Fruit fly (Drosophila melanogaster) S2 (cell line): ENCODE measurements around the gene CG31404.

ENCODE experiments used
- CG8478 ChIP-seq: fragments of >200 bp; optimal IDR thresholded peaks from 2 replicates; lab custom pipeline; 2018
- CTCF ChIP-seq, 2 experiments: fragments of >200 bp; optimal IDR thresholded peaks; 2 replicates each; lab custom pipeline; 2018

Gene CG31404

DNA sequence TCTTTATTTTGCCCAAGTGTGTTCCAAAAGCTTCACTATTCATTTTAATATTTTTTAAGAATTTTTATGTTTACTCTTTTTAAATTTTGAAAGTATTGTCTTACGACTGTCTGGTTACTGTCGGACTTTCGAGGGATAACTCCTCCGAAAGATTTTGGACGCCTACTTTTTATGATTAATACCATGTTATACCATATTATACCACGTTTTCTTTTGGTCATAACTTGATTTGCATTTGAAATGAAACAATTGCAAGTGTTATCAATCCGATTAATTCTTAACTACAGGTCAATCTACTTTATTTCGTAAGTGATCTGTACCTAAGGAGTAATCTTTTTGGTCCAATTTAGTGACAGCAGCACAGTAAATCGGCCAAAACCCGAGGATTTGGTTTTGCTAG lies at the start of gene CG31404:
Gene CG31404 (minus strand): TSS at position 101 of the 400 bp plus-strand sequence.
- TF ChIP-seq CG8478 (lab: Kevin White, UChicago), result no peak
- no peak for TF ChIP-seq CTCF (optimal IDR thresholded peaks at IDR 0.05; lab: Kevin White, UChicago)

DNA sequence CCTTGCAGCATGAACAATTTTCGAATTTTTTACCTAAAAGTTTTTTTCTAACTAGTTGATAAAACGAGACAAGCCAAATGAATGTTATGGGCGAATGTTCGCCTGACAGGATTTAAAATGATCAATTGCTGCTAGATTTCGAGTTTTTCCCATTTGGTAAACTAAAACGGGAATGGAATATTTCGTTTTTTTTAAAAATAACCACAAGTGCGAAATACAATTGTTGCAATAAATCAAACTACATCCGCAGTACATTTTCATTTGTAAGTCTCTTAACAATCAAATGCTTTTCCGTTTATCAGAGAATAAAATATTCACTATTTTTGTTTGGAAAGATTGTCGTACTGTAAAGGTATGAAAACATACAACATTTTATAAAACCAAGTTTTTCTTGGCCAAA lies 49.3 kb upstream of the CG31404 start, which contains the start of gene CG3517:
Gene CG3517 (minus strand): TSS at position 101 of the 400 bp plus-strand sequence.
- TF ChIP-seq CG8478 (lab: Kevin White, UChicago) (no peak), CTCF (optimal IDR thresholded peaks at IDR 0.05; lab: Kevin White, UChicago) (no peak)

DNA sequence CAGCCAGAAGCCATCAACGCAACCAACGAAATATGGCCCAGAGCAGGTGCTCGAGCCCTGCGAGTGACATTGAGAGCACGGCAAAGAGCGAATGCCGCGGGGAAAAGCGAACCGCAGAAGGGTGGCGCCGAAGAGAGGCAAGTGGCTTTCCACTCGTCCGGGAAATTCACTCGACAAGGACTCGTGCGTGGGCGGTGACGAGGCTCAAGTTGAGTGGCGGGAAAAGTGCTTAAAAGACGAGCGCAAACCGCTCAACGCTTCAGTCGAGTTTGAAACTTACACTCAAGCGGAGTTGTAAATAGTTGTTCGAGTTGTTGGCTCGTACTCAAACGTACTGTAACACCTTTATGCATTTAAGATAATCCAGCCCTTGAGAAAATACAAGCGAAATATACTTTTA lies 36.6 kb upstream of the CG31404 start, which contains the start of gene CG31221:
Gene CG31221 (plus strand): TSS at position 256 of the 400 bp plus-strand sequence.
- no peak for TF ChIP-seq CTCF (optimal IDR thresholded peaks at IDR 0.05; lab: Kevin White, UChicago)
- TF ChIP-seq CG8478 (lab: Kevin White, UChicago), result no peak

DNA sequence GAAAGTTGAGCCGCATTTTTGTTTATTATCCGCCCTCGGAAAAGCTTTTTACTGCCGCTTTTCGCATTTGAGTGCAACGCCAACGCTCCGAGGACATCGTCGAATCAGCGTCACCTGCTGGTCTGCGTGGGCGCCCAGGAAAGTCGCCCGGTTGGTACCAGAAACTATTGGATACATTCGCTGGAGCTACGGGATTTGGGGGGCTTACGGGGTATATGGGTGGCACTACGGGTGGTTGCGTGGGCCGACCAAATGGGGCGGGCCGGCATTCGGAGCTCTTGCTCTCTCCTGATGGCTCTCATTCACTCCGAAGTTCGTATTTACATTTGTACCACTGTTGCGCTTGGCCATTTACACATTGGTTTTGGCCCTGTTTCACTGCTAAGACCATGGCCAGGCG lies 35.5 kb upstream of the CG31404 start:
- TF ChIP-seq CTCF (optimal IDR thresholded peaks at IDR 0.05; lab: Kevin White, UChicago), result no peak
- no peak for TF ChIP-seq CG8478 (lab: Kevin White, UChicago)

DNA sequence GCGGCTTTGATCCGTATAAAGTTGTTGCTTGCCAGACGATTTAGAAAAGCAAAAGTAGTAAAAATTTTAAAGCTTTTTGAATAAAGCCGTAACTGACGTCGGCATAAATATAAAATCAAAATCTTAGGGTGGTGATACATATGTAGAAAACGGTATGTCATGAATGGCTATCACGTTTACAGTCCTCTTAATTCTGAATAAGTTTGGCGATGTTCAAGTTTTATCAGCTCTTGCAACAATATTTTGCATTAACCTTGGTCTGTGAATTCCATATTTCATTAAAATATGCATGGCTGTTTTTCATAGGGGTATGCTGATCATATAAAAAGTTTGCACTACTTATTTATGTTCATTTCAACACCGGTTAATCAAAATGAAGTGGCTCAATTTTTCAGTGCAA lies 32.8 kb upstream of the CG31404 start, which contains the start of gene CG11626:
Gene CG11626 (plus strand): TSS at position 301 of the 400 bp plus-strand sequence.
- TF ChIP-seq CG8478 (lab: Kevin White, UChicago) (no peak), CTCF (optimal IDR thresholded peaks at IDR 0.05; lab: Kevin White, UChicago) (no peak)

DNA sequence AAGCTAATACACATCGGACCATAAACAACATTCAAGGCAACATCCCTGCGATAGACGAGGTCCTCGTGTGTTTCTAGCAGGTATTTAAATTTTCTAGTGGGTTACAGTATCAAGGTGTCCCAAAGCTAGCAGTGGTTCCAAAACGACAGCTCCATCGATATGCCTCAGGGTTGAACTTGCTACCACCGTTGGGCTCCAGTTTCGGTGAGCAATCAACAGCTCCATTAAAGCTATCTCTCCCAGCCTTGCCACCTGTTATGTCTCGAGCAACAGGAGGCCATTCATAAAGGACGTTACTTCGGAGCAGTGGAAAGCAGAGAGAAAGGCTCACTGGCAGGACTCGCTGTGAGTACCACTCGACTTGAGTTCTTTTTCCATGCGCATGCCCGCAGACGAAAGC lies 31.0 kb upstream of the CG31404 start:
- TF ChIP-seq CTCF (optimal IDR thresholded peaks at IDR 0.05; lab: Kevin White, UChicago) (no peak), CG8478 (lab: Kevin White, UChicago) (no peak)

DNA sequence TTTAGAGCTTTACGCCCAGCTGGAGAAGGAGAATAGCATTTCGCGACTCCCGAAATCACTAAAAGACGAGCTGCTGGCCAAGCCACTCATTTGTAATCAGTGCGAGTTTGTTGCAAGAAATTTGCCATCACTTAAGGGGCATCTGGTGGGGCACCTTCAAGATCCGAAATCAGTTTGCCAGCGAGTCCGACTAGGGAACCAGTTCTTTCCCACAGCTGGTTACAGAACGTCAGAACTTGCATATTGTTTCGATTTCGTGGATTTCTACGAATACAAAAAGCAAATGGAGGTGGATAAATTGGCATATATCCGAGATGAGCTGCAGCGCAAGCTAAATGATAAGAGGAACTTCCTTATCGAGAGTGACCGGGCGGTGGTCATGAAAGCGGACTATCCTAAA lies 28.5 kb upstream of the CG31404 start:
- no peak for TF ChIP-seq CTCF (optimal IDR thresholded peaks at IDR 0.05; lab: Kevin White, UChicago)
- TF ChIP-seq CG8478 (lab: Kevin White, UChicago), result no peak

DNA sequence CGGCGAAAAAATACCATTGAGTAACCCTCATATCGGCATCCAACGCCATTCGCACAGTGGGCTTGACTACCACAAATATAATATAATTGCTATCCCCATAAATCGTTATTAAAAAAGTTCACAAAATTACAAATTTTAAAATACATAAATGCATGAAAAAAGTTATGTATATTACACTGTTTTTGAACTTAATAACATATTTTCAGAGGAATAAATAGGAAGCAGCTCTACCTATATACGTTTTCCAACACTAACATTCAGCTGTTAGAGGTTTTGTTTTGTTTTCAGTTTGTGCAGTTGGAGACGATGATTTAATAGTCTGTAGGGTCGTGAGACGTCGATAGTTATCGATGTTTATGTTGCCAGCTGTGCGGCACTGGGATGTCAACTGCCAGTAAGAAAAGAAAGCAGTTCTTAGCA lies 27.3 kb upstream of the CG31404 start, which contains the start of the genes Ino80 and Aptx:
Gene Ino80 (minus strand): TSS at position 58 of the 420 bp plus-strand sequence.
Gene Aptx (plus strand): TSS at position 360 of the 420 bp plus-strand sequence.
- no peak for TF ChIP-seq CG8478 (lab: Kevin White, UChicago)

DNA sequence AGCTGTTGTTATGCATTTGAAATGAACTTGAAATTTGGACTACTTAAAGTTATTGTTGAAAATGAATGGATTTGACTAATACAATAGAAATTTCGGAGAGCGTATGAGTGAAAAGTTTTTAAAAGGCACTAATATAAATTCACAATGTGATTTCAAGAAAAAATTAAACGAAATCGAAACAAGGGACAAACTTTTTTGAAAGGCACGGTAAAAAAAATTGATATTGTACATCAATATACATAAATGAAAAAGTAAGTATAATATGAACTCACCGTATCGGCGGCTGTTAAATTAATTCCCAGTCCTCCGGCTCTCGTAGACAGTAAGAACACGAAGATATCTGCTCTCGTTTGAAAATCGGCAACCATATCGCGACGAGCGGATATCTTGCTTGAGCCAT lies 22.6 kb upstream of the CG31404 start, which contains the start of gene CG31244:
Gene CG31244 (minus strand): TSS at position 101 of the 400 bp plus-strand sequence.
- TF ChIP-seq CG8478 (lab: Kevin White, UChicago) (no peak), CTCF (optimal IDR thresholded peaks at IDR 0.05; lab: Kevin White, UChicago) (no peak)

DNA sequence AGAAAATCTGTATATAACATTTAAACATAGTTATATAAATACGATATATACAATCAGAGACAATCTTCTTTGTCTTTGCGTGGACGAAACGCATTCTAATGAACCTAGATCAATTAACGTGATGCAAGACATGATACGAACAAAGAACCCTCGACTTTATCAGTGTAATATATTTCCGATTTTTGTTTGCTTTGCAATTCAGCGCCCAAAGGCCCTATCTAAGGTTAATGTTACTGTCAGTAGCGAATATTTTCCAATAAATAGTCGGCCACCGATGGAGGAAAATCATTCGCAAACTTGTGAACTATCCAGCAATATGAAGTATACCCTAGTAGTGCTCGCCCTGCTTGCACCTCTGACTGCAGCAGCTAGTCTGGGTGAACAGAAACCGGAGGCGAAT lies 17.2 kb upstream of the CG31404 start, which contains the start of gene CG3739:
Gene CG3739 (plus strand): TSS at position 301 of the 400 bp plus-strand sequence.
- TF ChIP-seq CG8478 (lab: Kevin White, UChicago), result no peak
- no peak for TF ChIP-seq CTCF (optimal IDR thresholded peaks at IDR 0.05; lab: Kevin White, UChicago)

DNA sequence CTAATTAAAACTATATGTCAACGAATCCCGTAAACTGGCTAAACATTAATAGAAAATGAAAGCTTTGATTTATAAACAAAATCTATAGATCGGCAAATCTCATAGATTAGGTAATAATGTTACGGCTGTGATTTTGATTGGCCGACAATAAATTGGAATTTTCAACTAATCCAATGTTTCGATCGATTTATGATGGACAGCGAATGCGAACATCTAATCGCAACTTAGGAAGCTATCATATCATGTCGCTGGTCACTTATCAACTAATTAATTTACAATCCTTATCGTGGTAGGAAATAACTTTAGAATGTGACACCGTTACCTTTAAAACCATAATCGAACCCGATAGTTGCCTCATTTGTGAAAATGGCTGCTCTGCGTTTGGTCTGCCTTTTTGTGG lies 14.1 kb upstream of the CG31404 start, which contains the start of gene CG18493:
Gene CG18493 (plus strand): TSS at position 352 of the 400 bp plus-strand sequence.
- no peak for TF ChIP-seq CTCF (optimal IDR thresholded peaks at IDR 0.05; lab: Kevin White, UChicago)
- TF ChIP-seq CG8478 (lab: Kevin White, UChicago), result no peak

DNA sequence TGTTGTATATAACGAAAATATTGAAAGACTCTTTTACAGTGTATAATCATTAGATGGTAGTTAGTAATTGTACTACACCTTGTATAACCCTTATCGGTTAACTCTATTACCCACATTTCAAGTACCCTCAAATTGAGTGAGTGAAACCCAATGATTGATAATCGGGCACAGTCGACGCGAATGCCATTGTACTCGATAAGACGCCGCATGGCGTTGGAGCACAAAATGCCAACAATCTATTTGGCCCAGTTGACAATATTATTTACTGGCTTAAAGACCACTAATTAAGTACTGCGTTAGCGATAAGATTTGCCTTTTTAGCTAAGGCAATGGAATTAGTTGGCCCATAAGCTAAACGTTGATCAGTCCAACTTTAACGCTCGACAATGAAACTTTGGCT lies 11.8 kb upstream of the CG31404 start, which contains the start of gene CG3734:
Gene CG3734 (plus strand): TSS at position 254 of the 400 bp plus-strand sequence.
- no peak for TF ChIP-seq CTCF (optimal IDR thresholded peaks at IDR 0.05; lab: Kevin White, UChicago)
- TF ChIP-seq CG8478 (lab: Kevin White, UChicago), result no peak

DNA sequence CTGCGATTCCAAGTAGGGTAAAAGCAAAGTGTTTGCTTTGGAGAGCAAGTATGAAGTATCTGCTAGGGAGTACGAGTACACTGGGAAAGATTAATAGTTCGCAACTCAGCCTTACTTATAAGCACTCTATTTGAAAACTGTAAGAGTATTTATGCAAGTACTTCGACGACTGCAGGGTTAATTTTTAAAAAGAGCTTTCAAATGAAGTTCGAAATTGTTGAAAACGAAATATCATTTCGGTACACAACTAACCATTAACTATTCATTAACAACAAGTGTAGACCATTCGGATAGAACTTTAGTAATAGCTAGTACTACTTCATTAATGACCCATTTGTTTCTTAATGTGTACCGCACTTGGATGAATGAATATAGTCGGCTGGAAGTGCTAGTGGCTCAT lies 7.5 kb upstream of the CG31404 start:
- TF ChIP-seq CG8478 (lab: Kevin White, UChicago) (no peak), CTCF (optimal IDR thresholded peaks at IDR 0.05; lab: Kevin White, UChicago) (no peak)

DNA sequence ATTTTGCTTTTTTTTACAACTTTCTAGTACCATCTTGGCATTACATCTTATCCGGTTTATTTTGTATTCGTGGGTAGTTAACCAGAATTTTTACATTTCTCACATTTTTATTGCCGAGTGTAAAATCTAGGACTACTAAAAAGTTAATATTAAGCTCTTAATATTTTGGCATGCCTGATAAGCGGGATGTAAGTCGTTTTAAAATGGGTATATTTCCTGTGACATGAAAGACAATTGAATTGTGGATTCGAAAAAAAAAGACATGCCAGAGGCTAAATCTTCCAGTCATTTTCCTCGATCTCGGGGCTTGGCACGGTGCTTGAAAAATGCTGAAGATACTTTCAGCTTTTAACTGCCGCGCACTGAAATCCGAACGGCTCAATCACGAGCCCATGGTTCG lies 1.3 kb upstream of the CG31404 start, which contains the start of gene CG31245:
Gene CG31245 (minus strand): TSS at position 101 of the 400 bp plus-strand sequence.
- TF ChIP-seq CG8478 (lab: Kevin White, UChicago) (no peak), CTCF (optimal IDR thresholded peaks at IDR 0.05; lab: Kevin White, UChicago) (no peak)

DNA sequence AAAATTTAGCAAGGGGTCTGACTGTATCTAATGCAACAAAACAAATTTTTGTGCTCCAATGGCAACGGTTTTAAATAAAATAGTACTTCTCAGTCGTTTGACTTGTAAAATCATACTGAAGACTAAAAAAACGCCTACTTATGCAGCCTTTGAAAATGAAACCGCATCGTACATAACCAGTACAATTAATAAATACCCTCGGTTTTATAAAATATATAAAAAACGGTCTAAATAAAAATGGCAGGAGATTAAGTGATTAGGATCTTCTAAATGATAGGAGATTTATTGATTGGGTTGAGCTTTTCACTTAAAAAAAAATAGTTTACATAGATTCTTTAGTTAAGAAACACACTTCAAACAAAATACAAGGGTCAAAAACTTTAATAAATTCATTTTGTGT lies 1.1 kb downstream of the CG31404 start, which contains the start of gene CG3581:
Gene CG3581 (minus strand): TSS at position 101 of the 400 bp plus-strand sequence.
- no peak for TF ChIP-seq CTCF (optimal IDR thresholded peaks at IDR 0.05; lab: Kevin White, UChicago)
- no peak for TF ChIP-seq CG8478 (lab: Kevin White, UChicago)

DNA sequence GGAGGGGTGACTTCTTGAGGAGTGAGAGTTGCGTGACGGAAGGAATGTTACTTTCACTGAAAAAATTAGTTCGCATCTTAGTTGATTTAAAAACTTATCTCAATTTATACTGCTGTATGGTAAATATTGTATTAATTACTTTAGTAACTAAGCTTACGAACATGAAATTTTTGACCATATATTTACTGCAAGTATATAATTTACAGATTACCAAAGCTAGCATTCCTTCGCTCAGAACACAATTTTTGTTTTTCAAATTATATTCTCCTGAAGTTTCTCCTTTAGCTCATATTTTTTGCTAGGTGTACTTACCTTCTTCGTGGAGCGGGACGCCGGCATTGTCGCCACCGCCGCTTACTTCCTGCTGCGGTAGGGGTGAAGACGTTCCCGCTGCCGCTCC lies 5.1 kb downstream of the CG31404 start:
- no peak for TF ChIP-seq CG8478 (lab: Kevin White, UChicago)
- no peak for TF ChIP-seq CTCF (optimal IDR thresholded peaks at IDR 0.05; lab: Kevin White, UChicago)
